Worm (Caenorhabditis elegans) whole organism, L3 larva: ENCODE results near the gene erfa-3.

Experiments
- R02D3.7 ChIP-seq: fragments of 150-350 bp; optimal IDR thresholded peaks from 2 replicates; lab custom pipeline; 2014; ENCODE audit warnings: missing biosample characterization, missing genetic modification characterization
- ZK546.5 ChIP-seq: sonication (generic microtip); optimal IDR thresholded peaks from 2 replicates; lab custom pipeline; 2017; ENCODE audit warnings: missing biosample characterization, missing genetic modification characterization
- ama-1 ChIP-seq: fragments of 150-350 bp; optimal IDR thresholded peaks from 2 replicates; lab custom pipeline; 2018
- ceh-28 ChIP-seq: fragments of 150-350 bp; optimal IDR thresholded peaks from 2 replicates; lab custom pipeline; 2014; ENCODE audit warnings: missing biosample characterization, missing genetic modification reagents, missing genetic modification characterization
- ceh-82 ChIP-seq: fragments of 150-350 bp; optimal IDR thresholded peaks from 2 replicates; lab custom pipeline; 2014; ENCODE audit warnings: missing biosample characterization, missing genetic modification characterization
- ceh-9 ChIP-seq: sonication (generic microtip); optimal IDR thresholded peaks from 2 replicates; lab custom pipeline; 2018; ENCODE audit warnings: missing biosample characterization, missing genetic modification characterization
- daf-12 ChIP-seq: fragments of 150-350 bp; optimal IDR thresholded peaks from 2 replicates; lab custom pipeline; 2014; ENCODE audit warnings: missing biosample characterization, missing genetic modification reagents, missing genetic modification characterization
- egl-27 ChIP-seq: sonication (generic microtip); optimal IDR thresholded peaks from 4 replicates; lab custom pipeline; 2017; ENCODE audit warnings: missing biosample characterization, missing genetic modification reagents, missing genetic modification characterization
- elt-1 ChIP-seq: fragments of 150-350 bp; optimal IDR thresholded peaks from 2 replicates; lab custom pipeline; 2014; ENCODE audit warnings: missing biosample characterization, missing genetic modification characterization
- elt-2 ChIP-seq: sonication (generic microtip); optimal IDR thresholded peaks from 2 replicates; lab custom pipeline; 2016; ENCODE audit warnings: missing genetic modification reagents, mild to moderate bottlenecking, missing genetic modification characterization, missing compliant biosample characterization
- eor-1 ChIP-seq, 2 experiments: fragments of 150-350 bp; optimal IDR thresholded peaks; 2 replicates each; lab custom pipeline; 2014 to 2018; ENCODE audit warnings: missing biosample characterization in 2 of 2, missing genetic modification characterization in 2 of 2
- fkh-2 ChIP-seq: fragments of 150-350 bp; optimal IDR thresholded peaks from 2 replicates; lab custom pipeline; 2014; ENCODE audit warnings: missing biosample characterization, missing genetic modification reagents, missing genetic modification characterization
- fos-1 ChIP-seq: fragments of 150-350 bp; optimal IDR thresholded peaks from 2 replicates; lab custom pipeline; 2014; ENCODE audit warnings: missing biosample characterization, missing genetic modification characterization
- hmg-11 ChIP-seq: sonication (generic microtip); optimal IDR thresholded peaks from 2 replicates; lab custom pipeline; 2016; ENCODE audit warnings: missing genetic modification characterization, missing compliant biosample characterization
- jun-1 ChIP-seq: fragments of 150-350 bp; optimal IDR thresholded peaks from 2 replicates; lab custom pipeline; 2014; ENCODE audit warnings: missing biosample characterization, missing genetic modification reagents, missing genetic modification characterization
- lin-15B ChIP-seq: fragments of 150-350 bp; optimal IDR thresholded peaks from 2 replicates; lab custom pipeline; 2014; ENCODE audit warnings: missing biosample characterization, missing genetic modification characterization
- lin-39 ChIP-seq: fragments of 150-350 bp; optimal IDR thresholded peaks from 2 replicates; lab custom pipeline; 2018; ENCODE audit warnings: missing biosample characterization, missing genetic modification reagents, missing genetic modification characterization
- mdl-1 ChIP-seq: fragments of 150-350 bp; optimal IDR thresholded peaks from 2 replicates; lab custom pipeline; 2014; ENCODE audit warnings: missing biosample characterization, missing genetic modification characterization
- mml-1 ChIP-seq: fragments of 150-350 bp; sonication (generic microtip); optimal IDR thresholded peaks from 3 replicates; lab custom pipeline; 2014; ENCODE audit warnings: missing biosample characterization, missing genetic modification characterization
- nfya-1 ChIP-seq: sonication (generic microtip); optimal IDR thresholded peaks from 2 replicates; lab custom pipeline; 2017; ENCODE audit warnings: missing genetic modification characterization, mild to moderate bottlenecking, missing compliant biosample characterization, antibody characterized with exemption, moderate library complexity; ENCODE audit not compliant: insufficient read depth
- nhr-11 ChIP-seq: fragments of 150-350 bp; optimal IDR thresholded peaks from 2 replicates; lab custom pipeline; 2014; ENCODE audit warnings: missing biosample characterization, missing genetic modification characterization
- nhr-12 ChIP-seq: fragments of 150-350 bp; optimal IDR thresholded peaks from 2 replicates; lab custom pipeline; 2014; ENCODE audit warnings: missing biosample characterization, missing genetic modification characterization
- nhr-23 ChIP-seq: fragments of 150-350 bp; optimal IDR thresholded peaks from 2 replicates; lab custom pipeline; 2014; ENCODE audit warnings: missing biosample characterization, missing genetic modification reagents, missing genetic modification characterization
- nhr-237 ChIP-seq: fragments of 150-350 bp; optimal IDR thresholded peaks from 2 replicates; lab custom pipeline; 2014; ENCODE audit warnings: missing biosample characterization, missing genetic modification characterization
- nhr-25 ChIP-seq: sonication (generic microtip); optimal IDR thresholded peaks from 2 replicates; lab custom pipeline; 2017; ENCODE audit warnings: missing biosample characterization, missing genetic modification characterization
- nhr-28 ChIP-seq: fragments of 150-350 bp; optimal IDR thresholded peaks from 2 replicates; lab custom pipeline; 2014; ENCODE audit warnings: missing biosample characterization, missing genetic modification characterization
- nhr-43 ChIP-seq: sonication (generic microtip); optimal IDR thresholded peaks from 2 replicates; lab custom pipeline; 2016; ENCODE audit warnings: mild to moderate bottlenecking, missing genetic modification characterization, missing compliant biosample characterization; ENCODE audit not compliant: poor library complexity, severe bottlenecking
- nhr-67 ChIP-seq: fragments of 150-350 bp; optimal IDR thresholded peaks from 2 replicates; lab custom pipeline; 2014; ENCODE audit warnings: missing biosample characterization, missing genetic modification characterization
- pha-4 ChIP-seq: fragments of 150-350 bp; optimal IDR thresholded peaks from 2 replicates; lab custom pipeline; 2014; ENCODE audit warnings: missing biosample characterization, missing genetic modification reagents, missing genetic modification characterization
- pqm-1 ChIP-seq: fragments of 150-350 bp; optimal IDR thresholded peaks from 2 replicates; lab custom pipeline; 2017; ENCODE audit warnings: missing biosample characterization, missing genetic modification characterization, inconsistent platforms
- sea-2 ChIP-seq: fragments of 150-350 bp; sonication (generic microtip); optimal IDR thresholded peaks from 4 replicates; lab custom pipeline; 2014; ENCODE audit warnings: missing biosample characterization, missing genetic modification reagents, missing genetic modification characterization
- skn-1 ChIP-seq: fragments of 150-350 bp; optimal IDR thresholded peaks from 2 replicates; lab custom pipeline; 2014; ENCODE audit warnings: missing biosample characterization, missing genetic modification characterization
- snpc-4 ChIP-seq: fragments of 150-350 bp; optimal IDR thresholded peaks from 2 replicates; lab custom pipeline; 2014; ENCODE audit warnings: missing biosample characterization, missing genetic modification characterization
- tbx-2 ChIP-seq: sonication (generic microtip); optimal IDR thresholded peaks from 2 replicates; lab custom pipeline; 2016; ENCODE audit warnings: mild to moderate bottlenecking, missing genetic modification characterization, missing compliant biosample characterization
- unc-39 ChIP-seq: sonication (generic microtip); optimal IDR thresholded peaks from 4 replicates; lab custom pipeline; 2017; ENCODE audit warnings: missing biosample characterization, missing genetic modification characterization
- zag-1 ChIP-seq: fragments of 150-350 bp; optimal IDR thresholded peaks from 2 replicates; lab custom pipeline; 2014; ENCODE audit warnings: missing biosample characterization, missing genetic modification characterization
- ztf-11 ChIP-seq: fragments of 150-350 bp; optimal IDR thresholded peaks from 2 replicates; lab custom pipeline; 2014; ENCODE audit warnings: missing biosample characterization, missing genetic modification characterization
- ztf-4 ChIP-seq: fragments of 150-350 bp; optimal IDR thresholded peaks from 2 replicates; lab custom pipeline; 2014; ENCODE audit warnings: missing biosample characterization, missing genetic modification characterization

The erfa-3 gene

DNA sequence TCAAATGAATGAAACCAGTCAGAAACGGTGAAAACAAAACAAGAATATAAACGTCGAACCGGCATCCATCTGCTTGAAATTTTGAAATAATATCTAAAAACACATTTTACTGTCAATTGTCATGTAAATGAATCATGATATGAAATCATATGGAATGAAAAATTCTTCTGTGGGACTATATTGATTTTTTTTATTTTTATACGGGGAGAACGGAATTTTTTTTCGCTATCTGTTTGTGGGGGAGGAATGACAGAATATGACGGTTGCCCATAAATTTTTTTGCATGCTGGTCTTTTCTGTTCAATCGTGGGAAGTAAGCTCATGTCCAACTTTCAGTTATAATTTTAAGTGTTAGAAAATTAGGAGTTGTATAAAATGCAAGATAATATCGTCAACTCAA is 31.8 kb upstream of the erfa-3 start, which contains the start of gene C06H2.7:
C06H2.7 (minus strand) TSS at position 101 of the 400 bp plus-strand sequence.
- no peak for TF ChIP-seq jun-1
- TF ChIP-seq daf-12 (tag; lab: Kevin White, UChicago): no peak
- no peak for TF ChIP-seq unc-39 (tag; lab: Kevin White, UChicago)
- TF ChIP-seq nhr-237 (tag; lab: Kevin White, UChicago): no peak
- TF ChIP-seq nhr-43 (tag; lab: Kevin White, UChicago): no peak
- TF ChIP-seq R02D3.7 (tag; lab: Kevin White, UChicago): no peak
- no peak for TF ChIP-seq eor-1 (tag; optimal IDR thresholded peaks at IDR 0.05; lab: Kevin White, UChicago)
- no peak for TF ChIP-seq lin-39 (tag; lab: Kevin White, UChicago)
- TF ChIP-seq pqm-1 (tag; lab: Kevin White, UChicago): no peak
- no peak for TF ChIP-seq fkh-2 (tag; lab: Kevin White, UChicago)
- TF ChIP-seq nhr-11: no peak
- no peak for TF ChIP-seq skn-1
- no peak for TF ChIP-seq egl-27 (tag; lab: Kevin White, UChicago)
- no peak for TF ChIP-seq hmg-11 (tag; lab: Kevin White, UChicago)

DNA sequence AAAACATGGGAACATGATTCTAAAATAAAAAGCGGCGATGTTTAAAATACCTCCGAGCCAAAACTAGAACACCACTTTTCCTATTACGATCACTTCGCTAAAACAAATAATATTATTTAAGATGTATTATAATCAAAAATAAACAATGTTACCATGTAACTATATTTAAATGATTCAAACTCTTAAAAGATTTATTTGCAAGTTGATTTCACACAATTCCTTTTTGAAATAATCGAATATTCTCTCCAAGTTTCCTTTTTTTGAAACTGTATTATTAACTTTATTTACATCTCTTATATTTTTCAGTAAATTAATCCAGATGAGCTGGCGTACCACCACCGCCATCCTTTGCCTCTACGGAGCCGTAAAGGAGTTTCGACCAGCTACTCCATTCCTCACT is 28.3 kb upstream of the erfa-3 start, which contains the start of gene folt-1:
folt-1 (plus strand) TSS at position 301 of the 400 bp plus-strand sequence.
- no peak for TF ChIP-seq egl-27 (tag; lab: Kevin White, UChicago)
- TF ChIP-seq ceh-82 (tag; lab: Kevin White, UChicago): no peak
- TF ChIP-seq ZK546.5 (tag; lab: Kevin White, UChicago): no peak
- TF ChIP-seq jun-1: no peak

DNA sequence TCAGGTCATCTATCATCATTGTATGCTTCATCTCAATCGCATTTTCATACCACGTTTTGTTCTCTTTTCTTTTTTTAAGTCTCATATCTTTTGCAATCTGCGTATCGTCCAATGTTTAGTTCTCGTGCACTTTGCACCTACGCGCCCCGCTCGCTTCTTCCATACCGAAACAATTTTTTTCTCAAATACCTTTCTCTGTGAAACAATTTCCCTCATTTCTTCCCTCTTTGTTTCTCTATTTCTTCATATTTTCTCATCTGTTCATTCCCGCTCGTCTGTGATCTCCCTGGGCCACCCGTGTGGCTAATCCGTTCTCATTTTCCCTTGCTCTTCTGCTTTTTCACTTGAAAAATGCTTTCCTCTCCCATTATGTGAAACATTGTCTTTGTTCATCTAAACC is 27.4 kb upstream of the erfa-3 start:
- TF ChIP-seq zag-1 (no peak), ama-1 (no peak), mml-1 (tag; lab: Kevin White, UChicago) (no peak), daf-12 (tag; lab: Kevin White, UChicago) (no peak), pha-4 (tag; lab: Kevin White, UChicago) (peak; percentile 62), nfya-1 (tag; lab: Kevin White, UChicago) (peak; percentile 26), sea-2 (GFP tag; lab: Kevin White, UChicago) (no peak), elt-2 (peak; percentile 40), mdl-1 (no peak), lin-15B (tag; lab: Kevin White, UChicago) (peak; percentile 0), elt-1 (tag; lab: Kevin White, UChicago) (no peak), snpc-4 (tag; lab: Kevin White, UChicago) (peak; percentile 4), ztf-11 (no peak), egl-27 (tag; lab: Kevin White, UChicago) (no peak)

DNA sequence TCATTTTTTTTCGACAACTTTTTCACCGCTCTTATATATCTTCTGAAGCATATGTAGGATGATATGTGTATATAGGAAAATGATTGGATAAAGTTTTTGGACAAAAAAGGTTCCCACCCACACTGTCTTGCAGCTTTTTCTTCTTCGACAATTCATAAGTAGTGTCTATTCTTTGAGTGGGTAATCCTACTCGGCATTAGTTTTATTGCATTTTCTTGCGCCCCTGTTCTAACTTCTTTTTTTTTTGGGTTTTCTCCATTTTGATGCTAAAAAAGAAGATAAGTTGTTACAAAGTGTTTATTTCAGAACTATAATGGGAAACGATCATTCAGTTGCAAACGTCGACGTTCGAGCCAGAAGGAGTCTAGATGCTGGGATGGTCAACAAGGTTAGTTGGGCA is 21.4 kb upstream of the erfa-3 start, which contains the start of gene glb-3:
glb-3 (plus strand) TSS at position 301 of the 400 bp plus-strand sequence.
- TF ChIP-seq ztf-4 (tag; lab: Kevin White, UChicago): no peak
- no peak for TF ChIP-seq nhr-25
- TF ChIP-seq ama-1: no peak
- TF ChIP-seq jun-1: no peak
- no peak for TF ChIP-seq tbx-2 (tag; lab: Kevin White, UChicago)
- TF ChIP-seq zag-1: no peak
- no peak for TF ChIP-seq nhr-12
- TF ChIP-seq nhr-43 (tag; lab: Kevin White, UChicago): no peak
- TF ChIP-seq pha-4 (tag; lab: Kevin White, UChicago): no peak
- no peak for TF ChIP-seq sea-2 (GFP tag; lab: Kevin White, UChicago)
- TF ChIP-seq fos-1 (tag; lab: Kevin White, UChicago): no peak

ce11 chrV:11133516-11133915 is 20.6 kb upstream of the erfa-3 start:
- no peak for TF ChIP-seq nhr-237 (tag; lab: Kevin White, UChicago)
- TF ChIP-seq nhr-67 (tag; lab: Kevin White, UChicago): no peak
- TF ChIP-seq ceh-82 (tag; lab: Kevin White, UChicago): no peak
- TF ChIP-seq nhr-28: no peak
- TF ChIP-seq daf-12 (tag; lab: Kevin White, UChicago): no peak
- TF ChIP-seq nhr-25: no peak
- TF ChIP-seq zag-1: no peak
- TF ChIP-seq nhr-23 (tag; lab: Kevin White, UChicago): no peak
- no peak for TF ChIP-seq fos-1 (tag; lab: Kevin White, UChicago)
- TF ChIP-seq ceh-9 (tag; lab: Kevin White, UChicago): no peak
- no peak for TF ChIP-seq snpc-4 (tag; lab: Kevin White, UChicago)
- no peak for TF ChIP-seq ceh-28
- no peak for TF ChIP-seq nfya-1 (tag; lab: Kevin White, UChicago)
- TF ChIP-seq nhr-43 (tag; lab: Kevin White, UChicago): no peak
